Worm (Caenorhabditis elegans) whole organism, L1 larva: ENCODE measurements around the gene ddx-23.

Source experiments
- C04F5.9 ChIP-seq: sonication (generic microtip); optimal IDR thresholded peaks from 2 replicates; lab custom pipeline; 2016; ENCODE audit warnings: missing genetic modification characterization, missing compliant biosample characterization
- C34B4.2 ChIP-seq: sonication (generic microtip); optimal IDR thresholded peaks from 2 replicates; lab custom pipeline; 2017; ENCODE audit warnings: mild to moderate bottlenecking, missing genetic modification characterization, missing compliant biosample characterization
- F16B12.6 ChIP-seq: fragments of 150-350 bp; optimal IDR thresholded peaks from 2 replicates; lab custom pipeline; 2014; ENCODE audit warnings: missing biosample characterization, missing genetic modification characterization
- aly-2 ChIP-seq: fragments of 150-350 bp; optimal IDR thresholded peaks from 2 replicates; lab custom pipeline; 2014; ENCODE audit warnings: missing biosample characterization, missing genetic modification characterization
- ama-1 ChIP-seq: fragments of 150-350 bp; optimal IDR thresholded peaks from 2 replicates; lab custom pipeline; 2014
- blmp-1 ChIP-seq: fragments of 150-350 bp; optimal IDR thresholded peaks from 2 replicates; lab custom pipeline; 2014; ENCODE audit warnings: missing biosample characterization, missing genetic modification characterization
- ceh-82 ChIP-seq, 3 experiments: fragments of 150-350 bp in 1 of 3; sonication (generic microtip) in 2 of 3; optimal IDR thresholded peaks; 2 replicates each; lab custom pipeline; 2014 to 2017; ENCODE audit warnings: missing biosample characterization in 3 of 3, missing genetic modification characterization in 3 of 3
- ceh-90 ChIP-seq: sonication (generic microtip); optimal IDR thresholded peaks from 2 replicates; lab custom pipeline; 2016; ENCODE audit warnings: missing genetic modification characterization, missing compliant biosample characterization
- ces-1 ChIP-seq: fragments of 150-350 bp; optimal IDR thresholded peaks from 2 replicates; lab custom pipeline; 2014; ENCODE audit warnings: missing biosample characterization, missing genetic modification reagents, missing genetic modification characterization
- dpl-1 ChIP-seq, 3 experiments: fragments of 150-350 bp in 2 of 3; sonication (generic microtip) in 1 of 3; optimal IDR thresholded peaks; 2 replicates each; lab custom pipeline; 2014 to 2017; ENCODE audit warnings: missing biosample characterization in 3 of 3, missing genetic modification characterization in 3 of 3, missing genetic modification reagents in 3 of 3
- dsc-1 ChIP-seq: sonication (generic microtip); optimal IDR thresholded peaks from 2 replicates; lab custom pipeline; 2016; ENCODE audit warnings: mild to moderate bottlenecking, missing genetic modification characterization, missing compliant biosample characterization
- efl-1 ChIP-seq, 4 experiments: fragments of 150-350 bp; optimal IDR thresholded peaks in 3 of 4; peaks in 1 of 4; 1 replicate in 1 of 4; 2 replicates in 3 of 4; lab custom pipeline; 2014; ENCODE audit warnings: missing biosample characterization in 2 of 4, missing genetic modification characterization in 2 of 4, missing genetic modification reagents in 2 of 4
- egl-27 ChIP-seq, 2 experiments: fragments of 150-350 bp in 1 of 2; sonication (generic microtip); optimal IDR thresholded peaks; 3 replicates each; lab custom pipeline; 2017 to 2018; ENCODE audit warnings: missing biosample characterization in 2 of 2, missing genetic modification characterization in 2 of 2, missing genetic modification reagents in 2 of 2
- elt-2 ChIP-seq: sonication (generic microtip); optimal IDR thresholded peaks from 2 replicates; lab custom pipeline; 2016; ENCODE audit warnings: missing genetic modification characterization, mild to moderate bottlenecking, inconsistent platforms, missing compliant biosample characterization, missing genetic modification reagents
- ets-5 ChIP-seq: fragments of 200-800 bp; sonication (Bioruptor generic); IDR thresholded peaks from 2 replicates; pipeline ENCODE4 v1.3.6; 2022; ENCODE audit warnings: missing genetic modification characterization, missing compliant biosample characterization
- fkh-10 ChIP-seq: sonication (generic microtip); optimal IDR thresholded peaks from 2 replicates; lab custom pipeline; 2017; ENCODE audit warnings: missing biosample characterization, missing genetic modification reagents, missing genetic modification characterization
- fkh-4 ChIP-seq: sonication (generic microtip); optimal IDR thresholded peaks from 2 replicates; lab custom pipeline; 2016; ENCODE audit warnings: missing compliant biosample characterization, missing genetic modification characterization, borderline replicate concordance
- grh-1 ChIP-seq: fragments of 200-800 bp; sonication (Bioruptor generic); IDR thresholded peaks from 2 replicates; pipeline ENCODE4 v1.3.6; 2022; ENCODE audit warnings: missing genetic modification reagents, missing genetic modification characterization, missing compliant biosample characterization
- hlh-17 ChIP-seq: fragments of 200-800 bp; sonication (Bioruptor generic); optimal IDR thresholded peaks from 2 replicates; lab custom pipeline; 2018; ENCODE audit warnings: missing genetic modification characterization, mild to moderate bottlenecking, missing compliant biosample characterization, moderate library complexity, borderline replicate concordance
- hpl-2 ChIP-seq: fragments of 150-350 bp; optimal IDR thresholded peaks from 2 replicates; lab custom pipeline; 2014; ENCODE audit warnings: missing biosample characterization, missing genetic modification reagents, missing genetic modification characterization
- irx-1 ChIP-seq: sonication (generic microtip); optimal IDR thresholded peaks from 2 replicates; lab custom pipeline; 2016; ENCODE audit warnings: missing genetic modification characterization, missing compliant biosample characterization
- lin-14 ChIP-seq: fragments of 200-800 bp; sonication (Bioruptor generic); optimal IDR thresholded peaks from 2 replicates; lab custom pipeline; 2018; ENCODE audit warnings: mild to moderate bottlenecking, missing genetic modification characterization, moderate library complexity, missing compliant biosample characterization
- lin-39 ChIP-seq: fragments of 150-350 bp; optimal IDR thresholded peaks from 2 replicates; lab custom pipeline; 2014; ENCODE audit warnings: missing biosample characterization, missing genetic modification reagents, missing genetic modification characterization
- lsy-2 ChIP-seq, 2 experiments: fragments of 150-350 bp; optimal IDR thresholded peaks; 2 replicates each; lab custom pipeline; 2014; ENCODE audit warnings: missing biosample characterization in 2 of 2, missing genetic modification characterization in 2 of 2
- mdl-1 ChIP-seq, 2 experiments: fragments of 150-350 bp; optimal IDR thresholded peaks; 2 replicates each; lab custom pipeline; 2014 to 2017; ENCODE audit warnings: missing biosample characterization in 2 of 2, missing genetic modification characterization in 2 of 2, inconsistent platforms in 1 of 2
- mep-1 ChIP-seq: fragments of 150-350 bp; optimal IDR thresholded peaks from 2 replicates; lab custom pipeline; 2014; ENCODE audit warnings: missing biosample characterization, missing genetic modification characterization
- nhr-11 ChIP-seq: fragments of 150-350 bp; optimal IDR thresholded peaks from 2 replicates; lab custom pipeline; 2014; ENCODE audit warnings: missing biosample characterization, missing genetic modification characterization
- nhr-19 ChIP-seq: fragments of 200-800 bp; sonication (Bioruptor generic); conservative IDR thresholded peaks from 2 replicates; pipeline ENCODE4 v1.3.6; 2022; ENCODE audit warnings: missing genetic modification characterization, missing compliant biosample characterization
- nhr-20 ChIP-seq: sonication (generic microtip); optimal IDR thresholded peaks from 2 replicates; lab custom pipeline; 2016; ENCODE audit warnings: mild to moderate bottlenecking, missing genetic modification characterization, missing compliant biosample characterization
- nhr-28 ChIP-seq: fragments of 150-350 bp; optimal IDR thresholded peaks from 2 replicates; lab custom pipeline; 2014; ENCODE audit warnings: missing biosample characterization, missing genetic modification characterization
- nhr-47 ChIP-seq: sonication (generic microtip); optimal IDR thresholded peaks from 2 replicates; lab custom pipeline; 2016; ENCODE audit warnings: mild to moderate bottlenecking, missing genetic modification characterization, moderate library complexity, missing compliant biosample characterization
- nhr-71 ChIP-seq: sonication (generic microtip); optimal IDR thresholded peaks from 2 replicates; lab custom pipeline; 2016; ENCODE audit warnings: mild to moderate bottlenecking, missing genetic modification characterization, moderate library complexity, missing compliant biosample characterization
- nhr-84 ChIP-seq: sonication (generic microtip); optimal IDR thresholded peaks from 2 replicates; lab custom pipeline; 2017; ENCODE audit warnings: missing biosample characterization, missing genetic modification characterization
- nhr-85 ChIP-seq: sonication (generic microtip); peaks from one replicate; lab custom pipeline; 2016; ENCODE audit warnings: missing genetic modification characterization, inconsistent platforms, missing compliant biosample characterization
- nhr-90 ChIP-seq: sonication (generic microtip); optimal IDR thresholded peaks from 2 replicates; lab custom pipeline; 2016; ENCODE audit warnings: mild to moderate bottlenecking, missing genetic modification characterization, missing compliant biosample characterization; ENCODE audit not compliant: poor library complexity
- pag-3 ChIP-seq: sonication (generic microtip); optimal IDR thresholded peaks from 2 replicates; lab custom pipeline; 2017; ENCODE audit warnings: missing genetic modification characterization, mild to moderate bottlenecking, missing compliant biosample characterization, antibody characterized with exemption, borderline replicate concordance; ENCODE audit not compliant: insufficient read depth
- pax-3 ChIP-seq: fragments of 200-800 bp; sonication (Bioruptor generic); optimal IDR thresholded peaks from 2 replicates; lab custom pipeline; 2018; ENCODE audit warnings: mild to moderate bottlenecking, missing genetic modification characterization, moderate library complexity, missing compliant biosample characterization
- snpc-4 ChIP-seq: fragments of 150-350 bp; optimal IDR thresholded peaks from 2 replicates; lab custom pipeline; 2014; ENCODE audit warnings: missing biosample characterization, missing genetic modification characterization
- snu-23 ChIP-seq: sonication (generic microtip); optimal IDR thresholded peaks from 2 replicates; lab custom pipeline; 2016; ENCODE audit warnings: missing genetic modification characterization, missing compliant biosample characterization
- sox-4 ChIP-seq: sonication (generic microtip); optimal IDR thresholded peaks from 2 replicates; lab custom pipeline; 2016; ENCODE audit warnings: missing genetic modification characterization, missing compliant biosample characterization
- sptf-1 ChIP-seq: fragments of 150-350 bp; optimal IDR thresholded peaks from 2 replicates; lab custom pipeline; 2014; ENCODE audit warnings: missing biosample characterization, missing genetic modification characterization
- sup-37 ChIP-seq: fragments of 200-800 bp; sonication (Bioruptor generic); optimal IDR thresholded peaks from 2 replicates; lab custom pipeline; 2018; ENCODE audit warnings: mild to moderate bottlenecking, missing genetic modification characterization, missing compliant biosample characterization
- tbx-2 ChIP-seq: sonication (generic microtip); optimal IDR thresholded peaks from 2 replicates; lab custom pipeline; 2016; ENCODE audit warnings: missing genetic modification characterization, missing compliant biosample characterization
- unc-30 ChIP-seq: sonication (generic microtip); optimal IDR thresholded peaks from 2 replicates; lab custom pipeline; 2017; ENCODE audit warnings: missing biosample characterization, missing genetic modification characterization
- xbp-1 ChIP-seq: sonication (generic microtip); optimal IDR thresholded peaks from 2 replicates; lab custom pipeline; 2016; ENCODE audit warnings: missing genetic modification characterization, missing compliant biosample characterization
- zag-1 ChIP-seq: fragments of 150-350 bp; optimal IDR thresholded peaks from 2 replicates; lab custom pipeline; 2014; ENCODE audit warnings: missing biosample characterization, missing genetic modification characterization

The ddx-23 gene

ce11 chrIII:5879291-5879968 lies 26.4 kb upstream of the ddx-23 start, which contains the start of gene hpo-10 (continued):
- TF ChIP-seq C34B4.2 (no peak), F16B12.6 (no peak), ces-1 (GFP tag; lab: Kevin White, UChicago) (no peak), zag-1 (tag; lab: Kevin White, UChicago) (no peak), irx-1 (tag; lab: Kevin White, UChicago) (no peak), tbx-2 (tag; lab: Kevin White, UChicago) (no peak), mep-1 (tag; lab: Kevin White, UChicago) (no peak), nhr-85 (tag; lab: Kevin White, UChicago) (no peak), fkh-10 (GFP tag; lab: Kevin White, UChicago) (no peak), ama-1 (lab: Kevin White, UChicago) (peak; percentile 23), snpc-4 (tag; lab: Kevin White, UChicago) (no peak), hpl-2 (no peak), nhr-19 (GFP tag; lab: Robert Waterston, UW) (no peak), xbp-1 (tag; lab: Kevin White, UChicago) (no peak), nhr-11 (tag; lab: Kevin White, UChicago) (no peak), egl-27 (tag; optimal IDR thresholded peaks at IDR 0.05; lab: Kevin White, UChicago) (no peak), hlh-17 (GFP tag; lab: Kevin White, UChicago) (no peak), lin-14 (GFP tag; lab: Kevin White, UChicago) (peak; percentile 14), blmp-1 (tag; lab: Kevin White, UChicago) (peak; percentile 54), dsc-1 (tag; lab: Kevin White, UChicago) (no peak), aly-2 (no peak), sptf-1 (tag; lab: Kevin White, UChicago) (no peak), pax-3 (tag; lab: Kevin White, UChicago) (no peak), sox-4 (no peak)

DNA sequence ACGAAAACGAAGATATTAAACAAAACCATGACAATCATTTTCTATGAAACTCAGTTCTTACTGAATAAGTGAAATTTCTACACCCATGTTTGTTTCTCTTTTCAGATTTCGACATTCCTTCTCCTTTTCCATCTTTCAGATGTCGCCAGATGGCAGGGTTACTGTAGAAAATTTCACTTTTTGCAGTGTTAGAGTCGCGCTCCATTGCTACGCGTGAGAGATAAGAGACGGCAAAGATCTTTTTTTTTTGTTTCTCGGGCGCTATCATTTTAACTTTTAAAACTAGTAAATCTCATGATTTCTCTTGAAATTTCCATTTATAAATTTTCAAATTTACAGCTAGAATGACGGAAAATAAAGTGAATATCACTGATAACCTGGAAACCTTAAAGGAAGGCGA lies 25.1 kb upstream of the ddx-23 start, which contains the start of the genes mig-21 and F01F1.2:
Gene mig-21 (minus strand): TSS at position 166 of the 400 bp plus-strand sequence.
Gene F01F1.2 (plus strand): TSS at position 340 of the 400 bp plus-strand sequence.
- TF ChIP-seq unc-30 (tag; lab: Kevin White, UChicago) (no peak), aly-2 (no peak), sup-37 (GFP tag; lab: Kevin White, UChicago) (no peak), efl-1 (optimal IDR thresholded peaks at IDR 0.05; lab: Kevin White, UChicago) (no peak), efl-1 (GFP tag; optimal IDR thresholded peaks at IDR 0.05 in 1 of 2; lab: Kevin White, UChicago) (peak in 1 of 2 experiments; percentile 82), dpl-1 (GFP tag; optimal IDR thresholded peaks at IDR 0.05; lab: Kevin White, UChicago) (peak in 1 of 3 experiments; percentile 16), lsy-2 (tag; optimal IDR thresholded peaks at IDR 0.05; lab: Kevin White, UChicago) (peak in 1 of 2 experiments; percentile 87), blmp-1 (tag; lab: Kevin White, UChicago) (peak; percentile 96)

- TF ChIP-seq efl-1 (optimal IDR thresholded peaks at IDR 0.05; lab: Kevin White, UChicago) (no peak), efl-1 (GFP tag; optimal IDR thresholded peaks at IDR 0.05 in 1 of 2; lab: Kevin White, UChicago) (peak in 1 of 2 experiments; percentile 78), nhr-28 (tag; lab: Kevin White, UChicago) (no peak), ceh-82 (tag; optimal IDR thresholded peaks at IDR 0.05; lab: Kevin White, UChicago) (no peak), nhr-84 (tag; lab: Kevin White, UChicago) (no peak), ets-5 (GFP tag; lab: Robert Waterston, UW) (no peak), nhr-71 (peak; percentile 73), grh-1 (GFP tag; lab: Robert Waterston, UW) (peak; percentile 26; the same call in 1 of the 2 replicates), nhr-20 (peak; percentile 63), pag-3 (tag; lab: Kevin White, UChicago) (no peak), lin-39 (no peak), fkh-4 (tag; lab: Kevin White, UChicago) (no peak), ces-1 (GFP tag; lab: Kevin White, UChicago) (no peak), nhr-19 (GFP tag; lab: Robert Waterston, UW) (peak; percentile 27), ceh-90 (no peak), C04F5.9 (tag; lab: Kevin White, UChicago) (no peak), snu-23 (GFP tag; lab: Kevin White, UChicago) (peak; percentile 65), nhr-47 (no peak), elt-2 (tag; lab: Kevin White, UChicago) (peak; percentile 38), nhr-90 (tag; lab: Kevin White, UChicago) (peak; percentile 58), lin-14 (GFP tag; lab: Kevin White, UChicago) (peak; percentile 31), mdl-1 (tag; optimal IDR thresholded peaks at IDR 0.05; lab: Kevin White, UChicago) (peak in 1 of 2 experiments; percentile 0)
Observed at ce11 chrIII:5876867-5877641, 24.0 kb upstream of the ddx-23 start.
